Fruit fly (Drosophila melanogaster) S2 (cell line): ENCODE measurements around the gene CG1146.

ENCODE experiments used
- CG8478 ChIP-seq: fragments of >200 bp; optimal IDR thresholded peaks from 2 replicates; lab custom pipeline; 2018
- CTCF ChIP-seq, 2 experiments: fragments of >200 bp; optimal IDR thresholded peaks; 2 replicates each; lab custom pipeline; 2018

DNA sequence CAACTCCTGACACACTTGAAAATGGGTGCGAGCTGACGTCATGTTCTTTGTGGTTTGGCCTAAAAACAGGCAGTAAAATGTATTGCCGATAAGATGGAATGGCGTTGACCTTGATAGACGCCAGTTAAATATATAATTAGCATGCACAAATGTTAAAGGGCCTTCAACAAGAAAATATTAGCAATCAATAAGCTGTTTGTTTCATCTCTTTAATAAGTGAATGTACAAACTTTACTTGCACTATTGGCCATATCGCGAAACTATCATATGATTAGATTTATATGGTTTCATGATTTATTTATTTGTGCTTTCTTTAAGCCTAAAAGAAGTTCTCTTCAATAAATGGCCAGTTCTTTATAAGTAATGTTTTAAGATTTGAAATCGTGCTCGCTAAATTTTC, 26.6 kb upstream of the CG1146 start:
- no peak for TF ChIP-seq CG8478 (lab: Kevin White, UChicago)
- no peak for TF ChIP-seq CTCF (optimal IDR thresholded peaks at IDR 0.05; lab: Kevin White, UChicago)
